Fruit fly (Drosophila melanogaster): ENCODE results near the gene Ugt49B2.

DNA sequence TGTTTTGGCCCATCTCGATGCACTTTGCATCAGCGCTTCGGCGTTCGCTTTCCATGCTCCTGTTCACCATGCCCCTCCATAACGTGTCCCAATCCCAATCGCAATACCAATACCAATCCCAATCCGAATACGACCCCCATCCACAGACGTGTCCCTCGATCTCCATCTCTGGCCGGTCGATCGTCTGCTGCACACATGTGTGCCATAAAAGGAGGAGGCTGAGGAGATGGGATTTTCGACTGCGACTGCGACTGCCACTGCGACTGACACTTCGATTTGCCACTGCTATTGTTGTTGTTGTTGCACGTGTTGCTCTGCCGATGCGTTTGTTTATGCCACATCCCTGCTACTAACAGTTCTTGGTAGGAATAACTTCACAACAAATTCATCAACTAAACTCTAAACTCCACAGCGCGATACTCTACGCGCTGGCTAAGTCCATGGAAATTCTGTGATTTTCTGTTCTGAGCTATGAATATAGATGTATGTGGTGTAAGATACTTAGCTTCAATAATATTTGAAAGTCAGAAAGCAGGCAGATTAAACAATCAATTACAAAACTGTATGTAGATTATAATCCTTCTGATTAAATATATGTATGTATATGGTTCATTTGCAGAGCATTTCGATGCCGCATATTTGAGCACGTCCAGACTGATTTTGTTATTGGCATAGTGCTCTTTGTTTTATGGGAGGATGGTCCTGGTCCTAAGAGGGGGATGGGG lies 6.4 kb downstream of the Ugt49B2 start:
- TF ChIP-seq psq (optimal IDR thresholded peaks at IDR 0.05): no peak
- TF ChIP-seq Sin3A (optimal IDR thresholded peaks at IDR 0.05): no peak
- TF ChIP-seq h (optimal IDR thresholded peaks at IDR 0.05): no peak
- no peak for TF ChIP-seq Myc (optimal IDR thresholded peaks at IDR 0.05)
- no peak for TF ChIP-seq ttk (optimal IDR thresholded peaks at IDR 0.05)

Measured in Kc167 (cell line).